Fruit fly (Drosophila melanogaster) whole organism, larva: ENCODE results near the gene CG7728.

ENCODE experiments used
- noc ChIP-seq: fragments of 200-800 bp; sonication (Bioruptor generic); optimal IDR thresholded peaks from 3 replicates; lab custom pipeline; 2019; ENCODE audit warnings: missing biosample characterization, mild to moderate bottlenecking, missing genetic modification characterization, moderate library complexity

CG7728 gene

DNA sequence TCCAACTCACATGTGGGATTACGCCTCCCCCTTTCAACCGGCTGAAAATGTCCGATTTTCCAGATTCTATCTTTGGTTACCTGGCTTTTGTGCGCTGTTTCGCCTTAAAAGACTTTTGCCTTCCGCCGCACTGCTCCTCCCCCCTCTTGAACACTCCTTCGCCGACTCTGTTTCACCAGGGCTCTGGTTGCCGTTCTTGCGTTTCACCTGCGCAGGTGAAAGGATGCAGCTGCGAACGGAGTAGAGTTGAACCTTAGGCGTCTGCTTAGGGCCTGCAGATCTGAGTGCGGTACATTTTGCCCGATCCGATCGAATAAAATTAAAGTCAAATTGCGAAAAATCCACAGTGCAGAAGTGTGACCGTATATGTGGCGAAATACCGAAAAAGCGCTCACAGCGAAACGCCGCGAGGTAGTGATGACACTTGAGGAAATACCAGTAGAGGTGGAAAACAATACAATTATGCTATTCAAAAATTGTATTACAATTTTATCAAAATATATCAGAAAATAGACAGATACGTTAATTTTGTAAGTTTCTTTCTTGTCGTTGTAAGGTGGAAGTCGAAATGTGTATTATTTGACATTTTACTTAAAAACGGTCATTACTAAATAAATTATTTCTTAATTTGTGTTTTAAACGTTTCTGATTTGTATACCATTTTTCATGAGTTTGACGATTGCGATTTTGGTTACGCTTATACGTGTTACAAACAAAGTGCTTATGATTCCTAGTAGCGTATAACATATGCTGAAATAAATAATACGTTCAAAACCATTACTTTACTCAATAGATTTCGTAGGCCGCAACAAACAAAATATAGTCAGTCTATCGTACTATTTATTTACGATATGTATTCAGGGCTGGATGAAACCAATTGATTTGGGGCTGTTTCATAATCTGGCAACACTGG lies at the start of gene CG7728, which contains the start of gene CG6664:
TSS of gene CG7728 (plus strand) at position 874 of the 913 bp plus-strand sequence.
TSS of gene CG6664 (minus strand) at position 518 of the 913 bp plus-strand sequence.
- no peak for TF ChIP-seq noc (tag; lab: Kevin White, UChicago)

DNA sequence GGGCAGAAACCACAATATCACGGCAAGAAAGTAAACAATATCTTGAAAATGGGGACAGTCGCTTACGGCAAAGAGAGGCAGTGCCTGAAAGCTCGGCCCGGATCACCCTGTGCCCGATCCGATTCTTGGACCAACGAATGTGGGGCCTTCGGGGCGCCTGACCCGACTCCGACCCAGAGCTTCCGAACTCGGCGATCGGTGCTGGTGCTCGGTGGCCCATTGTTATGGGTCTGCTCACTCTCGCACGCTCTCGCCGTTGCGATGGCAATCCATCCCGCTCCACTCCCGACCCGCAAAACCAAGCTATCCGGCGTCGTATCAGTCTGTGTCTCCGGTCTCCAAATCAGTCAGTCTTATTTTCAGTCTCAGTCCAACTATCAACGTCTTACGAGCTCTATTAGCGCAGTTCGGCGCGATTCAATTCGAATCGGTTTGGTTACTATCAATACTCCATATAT lies 46.7 kb upstream of the CG7728 start, which contains the start of gene Exn:
TSS of gene Exn (plus strand) at position 362 of the 458 bp plus-strand sequence.
- peak; percentile 34 for TF ChIP-seq noc (tag; lab: Kevin White, UChicago)

DNA sequence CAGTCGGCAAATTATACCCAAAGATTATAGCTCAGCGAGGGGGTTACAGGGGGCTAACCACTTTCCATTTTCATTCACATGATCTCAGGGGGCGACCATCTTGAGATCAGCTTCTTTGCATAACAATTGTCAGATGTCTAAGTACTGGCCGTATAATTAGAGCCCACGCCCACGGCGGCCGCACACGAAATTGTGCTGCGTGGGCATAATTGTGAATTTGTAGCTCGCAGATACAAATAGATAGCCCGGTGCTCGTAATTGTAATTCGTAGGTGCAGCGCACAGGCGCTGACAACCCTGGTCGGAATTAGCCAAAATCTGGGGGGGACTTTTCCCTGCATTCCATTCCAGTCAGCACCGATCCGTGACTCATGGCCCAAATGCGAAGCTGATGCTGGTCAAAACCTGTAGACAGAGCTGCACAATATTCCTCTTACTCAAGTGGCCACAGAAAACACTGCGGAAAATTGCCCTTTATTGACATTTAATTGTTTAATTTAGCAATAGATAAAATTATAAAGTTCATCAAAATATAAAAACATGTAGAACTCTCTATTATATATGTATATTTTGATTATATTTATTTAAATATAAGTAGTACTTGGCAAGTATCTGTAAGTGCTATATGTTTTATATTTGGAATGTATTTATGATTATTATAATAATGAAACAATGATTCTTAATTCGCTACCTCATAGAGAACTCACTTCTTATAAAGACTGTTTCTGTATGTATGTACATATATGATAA lies 44.6 kb upstream of the CG7728 start:
- no peak for TF ChIP-seq noc (tag; lab: Kevin White, UChicago)

DNA sequence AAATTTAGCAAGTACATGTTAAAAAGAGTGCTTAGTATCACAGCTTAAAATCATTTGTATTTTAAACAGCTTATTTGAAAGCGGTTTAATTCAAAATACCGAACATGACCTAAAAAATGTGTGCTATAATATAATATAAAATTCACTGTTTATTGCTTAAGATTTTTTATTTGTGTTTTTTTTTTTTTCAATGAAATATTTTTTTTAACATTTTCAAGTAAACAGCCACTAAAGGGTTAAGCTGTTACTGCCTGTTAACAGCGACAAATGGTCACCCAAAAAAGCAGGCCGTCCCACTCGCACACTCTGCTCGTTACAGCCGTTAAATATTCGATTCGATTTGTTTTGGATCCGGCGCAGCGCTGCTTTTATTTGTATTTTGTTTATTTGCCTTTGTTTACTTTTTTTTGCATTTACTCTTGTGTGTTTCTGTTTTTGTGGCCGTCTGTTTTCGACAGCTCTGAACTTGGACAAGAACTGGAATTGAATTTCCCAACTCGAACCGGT lies 41.6 kb upstream of the CG7728 start:
- TF ChIP-seq noc (tag; lab: Kevin White, UChicago), result no peak

DNA sequence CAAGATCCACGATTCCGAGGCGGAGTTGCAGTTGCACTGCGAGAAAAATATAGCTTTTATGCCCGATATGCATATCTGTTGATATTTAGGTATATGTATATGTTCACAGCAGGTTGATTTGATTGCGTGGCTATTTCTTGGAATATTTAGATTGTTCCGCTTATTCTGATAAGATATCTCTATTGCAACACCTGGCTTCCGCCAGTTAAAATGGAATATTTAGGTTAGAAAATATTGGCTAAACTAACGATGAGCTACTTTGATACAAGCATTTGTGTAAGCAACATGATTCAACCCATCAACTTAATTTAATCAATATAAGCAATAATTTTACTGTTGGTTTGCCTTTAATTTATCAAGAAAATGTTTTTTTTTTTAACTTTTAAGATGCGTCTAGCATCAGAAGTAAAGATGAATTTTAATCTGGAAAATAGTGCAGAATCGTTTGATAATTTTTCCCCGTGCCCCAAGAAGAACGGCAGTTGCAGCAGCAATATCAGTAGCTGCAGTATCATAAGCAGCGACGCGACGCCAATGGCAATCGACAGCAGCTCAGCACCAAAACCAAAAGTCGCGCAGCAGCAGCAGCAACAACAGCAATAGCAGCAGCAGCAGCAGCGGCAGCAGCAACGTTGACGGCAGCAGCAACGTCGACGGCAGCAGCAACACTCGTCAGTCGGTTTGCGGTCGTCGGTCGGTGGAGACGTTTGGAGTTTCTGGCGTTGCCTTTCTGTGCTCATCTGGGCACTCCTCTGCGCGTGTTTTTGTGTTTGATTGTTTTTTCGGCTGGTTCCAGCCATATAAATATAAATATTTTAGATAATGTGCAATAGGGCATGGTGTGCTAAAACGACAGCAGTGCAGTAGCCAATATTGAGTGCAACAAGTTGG lies 40.5 kb upstream of the CG7728 start:
- no peak for TF ChIP-seq noc (tag; lab: Kevin White, UChicago)

DNA sequence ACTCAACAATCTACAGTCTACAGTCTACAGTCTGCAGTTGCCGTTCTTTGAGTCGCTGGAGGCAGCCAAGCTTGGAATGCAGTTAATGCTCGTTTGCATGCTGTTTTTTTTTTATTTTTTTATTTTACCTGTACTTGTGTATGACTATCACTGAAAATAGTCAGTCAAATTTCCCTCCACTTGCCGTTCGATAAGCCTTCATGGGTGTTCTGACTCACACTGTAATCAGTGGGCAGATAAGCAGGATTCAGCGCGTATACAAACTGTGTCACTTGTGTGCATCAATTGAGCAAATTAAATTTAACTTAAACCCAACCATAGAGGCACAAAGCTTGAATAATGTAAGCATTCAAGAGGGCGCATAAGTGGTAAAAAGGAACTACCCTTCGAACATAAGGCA lies 39.0 kb upstream of the CG7728 start:
- no peak for TF ChIP-seq noc (tag; lab: Kevin White, UChicago)

DNA sequence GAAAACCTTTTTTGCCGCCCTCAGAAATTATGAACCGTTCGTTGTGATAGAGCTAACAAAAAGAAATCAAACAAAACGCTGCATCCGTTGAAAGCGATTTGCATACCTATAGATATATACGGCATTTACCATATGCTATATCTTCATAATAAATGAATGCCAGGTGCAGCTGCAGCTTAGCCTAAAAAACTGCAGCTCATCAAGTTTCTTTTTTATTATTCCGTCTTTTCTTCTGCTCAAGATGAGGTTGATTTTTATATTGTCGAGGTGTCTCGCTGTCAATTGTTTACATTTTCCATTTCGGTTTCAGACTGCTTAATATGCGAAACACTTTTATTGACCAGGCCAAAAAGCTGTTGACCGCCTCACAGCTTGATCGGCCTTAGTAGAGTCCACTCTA lies 37.9 kb upstream of the CG7728 start:
- no peak for TF ChIP-seq noc (tag; lab: Kevin White, UChicago)

DNA sequence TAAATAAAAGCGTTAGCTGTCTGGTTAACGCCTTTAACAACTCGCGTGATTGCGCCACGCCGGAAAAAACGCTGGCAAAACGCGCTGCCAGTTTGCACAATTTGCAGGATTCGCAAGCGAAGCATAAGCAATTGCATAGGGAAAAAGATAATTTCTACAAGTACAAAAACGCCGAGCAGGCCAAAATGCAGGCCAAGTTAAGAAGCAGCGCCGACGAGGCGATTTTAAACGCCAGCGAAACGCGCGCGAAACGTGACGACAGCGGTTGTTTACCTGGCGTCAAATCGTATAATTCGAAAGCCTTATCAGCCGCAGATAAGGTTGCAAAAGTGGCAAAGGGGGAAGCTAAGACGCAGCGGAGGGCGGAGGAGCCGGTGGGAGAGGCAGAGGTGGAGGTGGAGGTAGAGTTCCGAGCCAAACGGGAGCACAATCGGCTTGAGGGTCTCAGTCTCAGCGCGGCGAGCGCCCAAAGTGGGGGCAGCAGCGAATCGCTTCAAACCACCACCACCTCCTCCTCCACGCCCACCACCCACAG lies 35.2 kb upstream of the CG7728 start:
- TF ChIP-seq noc (tag; lab: Kevin White, UChicago), result peak; percentile 61

DNA sequence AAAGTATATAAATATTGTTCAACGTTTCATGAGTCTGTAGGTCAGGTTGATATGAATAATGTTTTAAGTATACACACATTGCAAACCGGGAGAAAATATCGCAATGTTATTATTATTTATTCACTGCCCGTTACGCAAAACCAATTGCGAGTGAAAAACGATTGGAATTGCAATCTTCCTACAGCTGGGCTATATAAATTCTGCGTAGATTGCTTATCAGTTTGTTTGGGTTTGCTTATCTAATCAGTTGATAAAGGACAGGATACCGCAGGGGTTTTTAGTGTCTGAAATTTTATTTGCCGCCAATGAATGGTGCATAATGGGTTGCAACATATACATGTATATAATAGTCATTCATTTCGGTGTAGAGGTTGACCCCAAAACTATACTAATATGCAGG lies 32.3 kb upstream of the CG7728 start:
- TF ChIP-seq noc (tag; lab: Kevin White, UChicago), result no peak

DNA sequence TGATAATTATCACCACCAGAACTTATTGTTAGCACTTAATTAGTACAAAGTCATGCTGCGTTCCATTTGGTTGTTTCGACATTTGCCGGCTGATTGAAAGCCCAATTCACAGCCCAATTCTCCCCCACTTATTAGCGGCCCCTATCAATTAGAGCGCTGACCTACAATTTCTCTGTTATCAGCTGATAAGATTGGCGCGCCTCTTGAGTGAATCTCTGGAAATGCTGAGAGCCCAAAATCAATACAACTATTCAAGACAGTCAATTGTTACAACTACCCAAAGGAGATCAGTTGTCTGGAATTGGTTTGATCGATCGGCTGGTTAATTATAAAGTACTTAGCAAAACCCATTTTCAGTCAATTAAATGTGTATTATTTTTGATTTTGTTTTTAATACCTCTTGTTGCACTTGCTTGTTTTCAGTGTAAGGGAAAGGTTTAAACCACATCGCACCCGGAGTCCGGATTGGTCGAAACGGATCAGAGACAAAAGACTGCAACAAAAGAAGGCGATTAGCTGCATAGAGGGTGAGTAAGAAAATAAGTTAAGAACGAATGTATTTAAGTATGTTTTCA lies 31.4 kb upstream of the CG7728 start:
- TF ChIP-seq noc (tag; lab: Kevin White, UChicago), result peak; percentile 8

DNA sequence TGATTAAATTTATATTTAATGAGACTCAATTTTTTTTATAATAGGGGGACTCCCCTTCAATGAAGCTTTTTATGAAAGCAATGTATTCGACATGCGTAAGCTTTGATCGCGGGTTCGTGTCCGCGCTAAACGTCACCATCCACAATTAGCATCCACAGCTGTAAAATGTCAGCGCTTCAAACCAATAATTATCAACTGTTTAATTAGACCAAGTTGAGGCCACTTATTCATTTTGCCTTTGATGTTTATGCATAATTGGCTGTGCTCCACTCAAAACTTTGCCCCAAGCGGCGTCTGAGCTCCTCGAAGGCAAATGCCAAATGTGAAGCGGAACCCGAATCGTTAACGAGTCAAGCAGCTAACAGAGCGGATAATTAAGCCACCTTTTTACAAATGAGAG lies 30.8 kb upstream of the CG7728 start:
- no peak for TF ChIP-seq noc (tag; lab: Kevin White, UChicago)

DNA sequence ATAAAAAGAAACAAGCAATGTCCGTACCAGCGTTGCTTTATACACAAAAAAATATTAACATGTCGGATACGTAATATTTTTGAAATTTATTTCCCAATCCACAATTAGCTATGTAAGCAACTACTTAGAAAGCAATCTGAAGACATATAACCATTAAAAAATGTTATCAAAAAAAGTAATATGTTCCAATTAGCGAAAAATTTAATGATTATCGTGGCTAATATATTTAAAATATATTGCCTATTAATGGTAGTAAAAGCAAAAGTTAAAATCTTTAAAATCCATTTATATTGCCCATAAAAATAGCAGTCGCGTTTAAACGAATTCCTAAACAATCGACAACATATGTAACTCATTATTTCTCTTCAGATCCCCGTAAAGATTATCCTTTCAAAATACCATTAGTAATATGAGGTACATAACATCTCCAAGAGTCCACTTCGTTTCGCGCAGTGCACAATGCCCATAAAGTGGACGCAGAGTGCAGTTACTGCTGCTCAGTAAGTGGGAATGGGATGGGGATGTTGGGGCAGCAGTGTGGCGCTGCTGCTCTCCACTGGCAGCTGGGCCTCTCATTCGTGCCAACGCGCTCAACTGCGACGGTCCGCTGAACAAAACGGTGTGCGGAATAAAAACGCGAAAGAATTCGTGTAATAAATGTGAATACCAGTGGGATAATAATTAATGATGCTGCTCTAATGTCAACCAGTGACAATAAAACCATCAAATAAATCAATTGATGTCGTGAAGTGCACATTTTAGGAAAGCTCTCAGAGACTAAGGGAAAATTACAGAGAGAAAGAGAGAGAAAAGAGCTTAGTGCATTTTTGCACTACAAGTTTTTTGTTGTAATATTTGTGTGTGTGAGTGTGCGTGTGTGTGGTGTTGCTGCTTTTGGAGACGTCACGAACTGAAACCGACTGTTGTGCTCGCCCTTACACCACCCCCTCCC lies 30.0 kb upstream of the CG7728 start:
- TF ChIP-seq noc (tag; lab: Kevin White, UChicago), result no peak

DNA sequence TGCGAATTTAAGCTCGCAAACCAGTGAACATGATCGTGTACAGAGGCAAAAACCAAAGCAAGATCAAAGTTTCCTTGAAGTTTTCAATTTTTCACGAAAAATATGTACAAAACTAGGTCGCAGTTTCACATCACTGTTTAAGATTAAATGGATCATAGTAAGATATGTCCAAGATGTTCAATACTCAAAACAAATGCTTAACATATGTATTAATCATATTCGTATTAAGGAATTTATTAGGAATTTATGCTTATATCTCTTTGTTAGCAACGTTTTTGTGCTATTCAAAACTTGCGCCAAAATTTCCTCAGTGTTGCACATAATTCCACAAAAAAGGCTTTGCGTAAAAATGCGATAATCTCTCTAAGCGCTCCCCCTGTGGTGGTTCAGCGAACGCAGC lies 29.0 kb upstream of the CG7728 start:
- TF ChIP-seq noc (tag; lab: Kevin White, UChicago), result no peak
